Worm (Caenorhabditis elegans): ENCODE results near the gene cls-3.

DNA sequence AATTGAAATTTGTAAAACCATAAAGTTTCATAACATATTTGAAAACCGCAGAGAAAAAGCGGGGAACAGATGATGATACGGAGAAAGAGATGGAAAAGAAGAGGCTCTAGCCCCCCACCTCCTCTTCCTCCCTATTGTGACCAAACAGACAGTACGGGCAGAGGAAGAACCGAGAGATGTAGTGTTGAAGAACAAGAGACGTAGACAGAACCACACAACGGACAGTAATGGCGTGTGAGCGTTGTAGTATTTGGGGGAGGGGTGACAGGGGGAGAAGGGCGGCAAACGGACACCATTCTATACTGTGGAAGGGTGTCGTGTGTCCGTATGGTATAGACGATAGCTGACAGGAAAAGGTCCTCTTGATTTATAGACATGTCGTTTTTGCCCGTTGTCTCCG lies 14.9 kb downstream of the cls-3 start:
- peak; percentile 19 for TF ChIP-seq fos-1 (tag; optimal IDR thresholded peaks at IDR 0.05)
- no peak for TF ChIP-seq ama-1 (optimal IDR thresholded peaks at IDR 0.05)
- no peak for TF ChIP-seq Y55F3AM.14 (GFP tag; optimal IDR thresholded peaks at IDR 0.05)
- TF ChIP-seq nhr-23 (tag; optimal IDR thresholded peaks at IDR 0.05) = no peak
- no peak for TF ChIP-seq unc-39 (tag; optimal IDR thresholded peaks at IDR 0.05)
- TF ChIP-seq sma-3 (GFP tag; optimal IDR thresholded peaks at IDR 0.05) = no peak
- no peak for TF ChIP-seq unc-62 (GFP tag; optimal IDR thresholded peaks at IDR 0.05)
- no peak for TF ChIP-seq nhr-12 (tag; optimal IDR thresholded peaks at IDR 0.05)
- TF ChIP-seq nhr-77 (tag; optimal IDR thresholded peaks at IDR 0.05) = no peak
- TF ChIP-seq lin-13 (GFP tag; optimal IDR thresholded peaks at IDR 0.05) = no peak
- TF ChIP-seq aly-2 (tag; optimal IDR thresholded peaks at IDR 0.05) = no peak
- TF ChIP-seq mdl-1 (tag; optimal IDR thresholded peaks at IDR 0.05) = no peak
